Fruit fly (Drosophila melanogaster): Measurements from ENCODE around the gene dnd.

- TF ChIP-seq CG32006 (GFP tag; optimal IDR thresholded peaks at IDR 0.05) (no peak), Met (GFP tag; optimal IDR thresholded peaks at IDR 0.05) (peak; percentile 23), CG6854 (GFP tag; optimal IDR thresholded peaks at IDR 0.05) (no peak), Hr38 (GFP tag; optimal IDR thresholded peaks at IDR 0.05) (no peak), esn (GFP tag; optimal IDR thresholded peaks at IDR 0.05) (peak; percentile 21)
Observed at dm6 chr3R:21888696-21889602, 1.8 kb upstream of the dnd start, which contains the start of gene CG43844.
